Worm (Caenorhabditis elegans): ENCODE data around the gene srr-10.

- TF ChIP-seq aly-2 (tag; optimal IDR thresholded peaks at IDR 0.05) (no peak), nhr-12 (tag; optimal IDR thresholded peaks at IDR 0.05) (no peak), ztf-11 (tag; optimal IDR thresholded peaks at IDR 0.05) (no peak), ztf-4 (tag; optimal IDR thresholded peaks at IDR 0.05) (no peak), nhr-237 (tag; optimal IDR thresholded peaks at IDR 0.05) (no peak), elt-3 (tag; optimal IDR thresholded peaks at IDR 0.05) (no peak)
Measured at ce11 chrV:7735319-7735718, at the start of gene srr-10.

Measured in whole organism, L2 larva.